Fruit fly (Drosophila melanogaster) whole organism, embryonic: Measurements from ENCODE around the gene bark.

Experiments
- Bgb ChIP-seq: fragments of 200-800 bp; sonication (Bioruptor generic); IDR thresholded peaks from 2 replicates; pipeline ENCODE4 v1.3.6; 2022; ENCODE audit warnings: missing biosample characterization, missing genetic modification characterization; ENCODE audit not compliant: partially characterized antibody
- CG10274 ChIP-seq: fragments of 200-800 bp; sonication (Bioruptor generic); optimal IDR thresholded peaks from 3 replicates; lab custom pipeline; 2017; ENCODE audit warnings: missing biosample characterization, mild to moderate bottlenecking, missing genetic modification characterization
- CG10462 ChIP-seq: fragments of 200-800 bp; sonication (Bioruptor generic); optimal IDR thresholded peaks from 2 replicates; lab custom pipeline; 2016; ENCODE audit warnings: missing biosample characterization, missing genetic modification characterization
- CG11398 ChIP-seq: fragments of 200-800 bp; sonication (Bioruptor generic); optimal IDR thresholded peaks from 2 replicates; lab custom pipeline; 2016; ENCODE audit warnings: missing biosample characterization, missing genetic modification characterization
- CG11456 ChIP-seq: fragments of 200-800 bp; sonication (Bioruptor generic); IDR thresholded peaks from 3 replicates; pipeline ENCODE4 v1.3.6; 2022; ENCODE audit warnings: missing biosample characterization, missing genetic modification characterization
- CG1233 ChIP-seq: fragments of 200-800 bp; sonication (Bioruptor generic); optimal IDR thresholded peaks from 4 replicates; lab custom pipeline; 2018; ENCODE audit warnings: missing biosample characterization, mild to moderate bottlenecking, missing genetic modification characterization
- CG15073 ChIP-seq: fragments of 200-800 bp; sonication (Bioruptor generic); optimal IDR thresholded peaks from 2 replicates; lab custom pipeline; 2016; ENCODE audit warnings: missing biosample characterization, missing genetic modification characterization
- CG15696 ChIP-seq: fragments of 200-800 bp; sonication (Bioruptor generic); optimal IDR thresholded peaks from 2 replicates; lab custom pipeline; 2019; ENCODE audit warnings: missing biosample characterization, mild to moderate bottlenecking, missing genetic modification characterization, moderate library complexity
- CG16813 ChIP-seq: fragments of 200-800 bp; sonication (Bioruptor generic); IDR thresholded peaks from 3 replicates; pipeline ENCODE4 v1.3.6; 2022; ENCODE audit warnings: missing biosample characterization, missing genetic modification characterization; ENCODE audit not compliant: partially characterized antibody
- CG17568 ChIP-seq: fragments of 200-800 bp; sonication (Bioruptor generic); optimal IDR thresholded peaks from 2 replicates; lab custom pipeline; 2018; ENCODE audit warnings: missing biosample characterization, mild to moderate bottlenecking, missing genetic modification characterization, moderate library complexity
- CG17912 ChIP-seq: fragments of 200-800 bp; sonication (Bioruptor generic); optimal IDR thresholded peaks from 2 replicates; lab custom pipeline; 2018; ENCODE audit warnings: missing biosample characterization, mild to moderate bottlenecking, missing genetic modification characterization
- CG18619 ChIP-seq: fragments of 200-800 bp; sonication (Bioruptor generic); optimal IDR thresholded peaks from 3 replicates; lab custom pipeline; 2017; ENCODE audit warnings: missing biosample characterization, mild to moderate bottlenecking, missing genetic modification characterization
- CG3065 ChIP-seq: fragments of 200-800 bp; sonication (Bioruptor generic); optimal IDR thresholded peaks from 2 replicates; lab custom pipeline; 2016; ENCODE audit warnings: missing biosample characterization, missing genetic modification characterization
- CG4360 ChIP-seq: fragments of 200-800 bp; sonication (Bioruptor generic); IDR thresholded peaks from 2 replicates; pipeline ENCODE4 v1.3.6; 2022; ENCODE audit warnings: missing biosample characterization, missing genetic modification characterization
- CG4617 ChIP-seq: fragments of 200-800 bp; sonication (Bioruptor generic); optimal IDR thresholded peaks from 3 replicates; lab custom pipeline; 2016; ENCODE audit warnings: missing biosample characterization, missing genetic modification characterization, borderline replicate concordance
- CG6765 ChIP-seq: fragments of 200-800 bp; sonication (Bioruptor generic); optimal IDR thresholded peaks from 3 replicates; lab custom pipeline; 2017; ENCODE audit warnings: missing biosample characterization, mild to moderate bottlenecking, missing genetic modification characterization
- CG7839 ChIP-seq: fragments of 200-800 bp; sonication (Bioruptor generic); optimal IDR thresholded peaks from 3 replicates; lab custom pipeline; 2018; ENCODE audit warnings: missing biosample characterization, mild to moderate bottlenecking, missing genetic modification characterization, moderate library complexity
- CG8765 ChIP-seq: fragments of 200-800 bp; sonication (Bioruptor generic); IDR thresholded peaks from 2 replicates; pipeline ENCODE4 v1.3.6; 2022; ENCODE audit warnings: missing biosample characterization, missing genetic modification characterization
- CG8924 ChIP-seq: fragments of 200-800 bp; optimal IDR thresholded peaks from 3 replicates; lab custom pipeline; 2019; ENCODE audit warnings: missing biosample characterization, mild to moderate bottlenecking, missing genetic modification characterization, moderate library complexity
- CG9817 ChIP-seq: fragments of 200-800 bp; sonication (Bioruptor generic); optimal IDR thresholded peaks from 2 replicates; lab custom pipeline; 2018; ENCODE audit warnings: missing biosample characterization, mild to moderate bottlenecking, missing genetic modification characterization, moderate library complexity
- D19B ChIP-seq: fragments of 200-800 bp; sonication (Bioruptor generic); optimal IDR thresholded peaks from 2 replicates; lab custom pipeline; 2017; ENCODE audit warnings: missing biosample characterization, mild to moderate bottlenecking, missing genetic modification characterization
- Dip3 ChIP-seq: fragments of 200-800 bp; sonication (Bioruptor generic); optimal IDR thresholded peaks from 3 replicates; lab custom pipeline; 2016; ENCODE audit warnings: missing biosample characterization, missing genetic modification characterization
- Dll ChIP-seq: fragments of 200-800 bp; sonication (Bioruptor generic); IDR thresholded peaks from 4 replicates; pipeline ENCODE4 v1.3.6; 2022; ENCODE audit warnings: missing biosample characterization, missing genetic modification characterization; ENCODE audit not compliant: partially characterized antibody
- Doc3 ChIP-seq: fragments of 200-800 bp; sonication (Bioruptor generic); IDR thresholded peaks from 3 replicates; pipeline ENCODE4 v1.3.6; 2022; ENCODE audit warnings: missing biosample characterization, missing genetic modification characterization; ENCODE audit not compliant: partially characterized antibody
- Fer2 ChIP-seq: fragments of 200-800 bp; sonication (Bioruptor generic); optimal IDR thresholded peaks from 2 replicates; lab custom pipeline; 2018; ENCODE audit warnings: missing biosample characterization, mild to moderate bottlenecking, missing genetic modification characterization, moderate library complexity
- Hey ChIP-seq: fragments of 200-800 bp; sonication (Bioruptor generic); optimal IDR thresholded peaks from 3 replicates; lab custom pipeline; 2018; ENCODE audit warnings: missing biosample characterization, mild to moderate bottlenecking, missing genetic modification characterization
- MESR4 ChIP-seq: fragments of 200-800 bp; sonication (Bioruptor generic); optimal IDR thresholded peaks from 2 replicates; lab custom pipeline; 2018; ENCODE audit warnings: missing biosample characterization, mild to moderate bottlenecking, missing genetic modification characterization, moderate library complexity
- Nf-YB ChIP-seq: fragments of 200-800 bp; sonication (Bioruptor generic); optimal IDR thresholded peaks from 3 replicates; lab custom pipeline; 2019; ENCODE audit warnings: missing biosample characterization, mild to moderate bottlenecking, missing genetic modification characterization, moderate library complexity
- NfI ChIP-seq: fragments of 200-800 bp; sonication (Bioruptor generic); optimal IDR thresholded peaks from 3 replicates; lab custom pipeline; 2018; ENCODE audit warnings: missing biosample characterization, mild to moderate bottlenecking, missing genetic modification characterization, moderate library complexity
- Poxn ChIP-seq: fragments of 200-800 bp; sonication (Bioruptor generic); IDR thresholded peaks from 2 replicates; pipeline ENCODE4 v1.3.6; 2022; ENCODE audit warnings: missing biosample characterization, missing genetic modification characterization
- Ptx1 ChIP-seq: fragments of 200-800 bp; sonication (Bioruptor generic); IDR thresholded peaks from 2 replicates; pipeline ENCODE4 v1.3.6; 2022; ENCODE audit warnings: missing biosample characterization, missing genetic modification characterization
- Spps ChIP-seq: fragments of 200-800 bp; sonication (Bioruptor generic); optimal IDR thresholded peaks from 2 replicates; lab custom pipeline; 2018; ENCODE audit warnings: missing biosample characterization, mild to moderate bottlenecking, missing genetic modification characterization
- Xbp1 ChIP-seq: fragments of 200-800 bp; sonication (Bioruptor generic); optimal IDR thresholded peaks from 3 replicates; lab custom pipeline; 2016; ENCODE audit warnings: missing biosample characterization, mild to moderate bottlenecking, missing genetic modification characterization
- ase ChIP-seq: fragments of 200-800 bp; sonication (Bioruptor generic); IDR thresholded peaks from 3 replicates; pipeline ENCODE4 v1.3.6; 2022; ENCODE audit warnings: missing biosample characterization, missing genetic modification characterization
- bsh ChIP-seq, 2 experiments: fragments of 200-800 bp; sonication (Bioruptor generic); optimal IDR thresholded peaks; 2 replicates each; lab custom pipeline; 2017 to 2018; ENCODE audit warnings: mild to moderate bottlenecking in 2 of 2, missing biosample characterization in 2 of 2, missing genetic modification characterization in 2 of 2, moderate library complexity in 1 of 2
- fru ChIP-seq: fragments of >200 bp; optimal IDR thresholded peaks from 2 replicates; lab custom pipeline; 2017
- gfzf ChIP-seq: fragments of 200-800 bp; sonication (Bioruptor generic); optimal IDR thresholded peaks from 2 replicates; lab custom pipeline; 2016; ENCODE audit warnings: missing biosample characterization, mild to moderate bottlenecking, missing genetic modification characterization, moderate library complexity
- jumu ChIP-seq: fragments of 200-800 bp; sonication (Bioruptor generic); optimal IDR thresholded peaks from 3 replicates; lab custom pipeline; 2016; ENCODE audit warnings: missing biosample characterization, missing genetic modification characterization
- knrl ChIP-seq: fragments of 200-800 bp; sonication (Bioruptor generic); IDR thresholded peaks from 3 replicates; pipeline ENCODE4 v1.3.6; 2022; ENCODE audit warnings: missing biosample characterization, missing genetic modification characterization; ENCODE audit not compliant: partially characterized antibody
- nerfin-1 ChIP-seq: fragments of 200-800 bp; sonication (Bioruptor generic); optimal IDR thresholded peaks from 3 replicates; lab custom pipeline; 2019; ENCODE audit warnings: missing biosample characterization, mild to moderate bottlenecking, missing genetic modification characterization, moderate library complexity
- nmo ChIP-seq: fragments of 200-800 bp; sonication (Bioruptor generic); optimal IDR thresholded peaks from 2 replicates; lab custom pipeline; 2018; ENCODE audit warnings: missing biosample characterization, mild to moderate bottlenecking, missing genetic modification characterization, moderate library complexity
- p53 ChIP-seq: fragments of 200-800 bp; sonication (Bioruptor generic); optimal IDR thresholded peaks from 2 replicates; lab custom pipeline; 2016; ENCODE audit warnings: missing biosample characterization, missing genetic modification characterization
- shn ChIP-seq: fragments of 200-800 bp; sonication (Bioruptor generic); optimal IDR thresholded peaks from 3 replicates; lab custom pipeline; 2016; ENCODE audit warnings: missing biosample characterization, missing genetic modification characterization
- tup ChIP-seq: fragments of 200-800 bp; sonication (Bioruptor generic); optimal IDR thresholded peaks from 2 replicates; lab custom pipeline; 2016; ENCODE audit warnings: missing biosample characterization, mild to moderate bottlenecking, missing genetic modification characterization, moderate library complexity
- tx ChIP-seq: fragments of 200-800 bp; sonication (Bioruptor generic); optimal IDR thresholded peaks from 2 replicates; lab custom pipeline; 2016; ENCODE audit warnings: missing biosample characterization, missing genetic modification characterization
- usp ChIP-seq: fragments of >200 bp; optimal IDR thresholded peaks from 2 replicates; lab custom pipeline; 2017; ENCODE audit warnings: missing biosample characterization, missing genetic modification characterization
- vnd ChIP-seq: fragments of 200-800 bp; sonication (Bioruptor generic); IDR thresholded peaks from 3 replicates; pipeline ENCODE4 v1.3.6; 2022; ENCODE audit warnings: missing biosample characterization, missing genetic modification characterization; ENCODE audit not compliant: partially characterized antibody
- wdn ChIP-seq: fragments of 200-800 bp; sonication (Bioruptor generic); IDR thresholded peaks from 2 replicates; pipeline ENCODE4 v1.3.6; 2022; ENCODE audit warnings: missing biosample characterization, missing genetic modification characterization
- yki ChIP-seq: fragments of >200 bp; optimal IDR thresholded peaks from 3 replicates; lab custom pipeline; 2018

bark gene

dm6 chr2L:3789290-3790067 lies 2.5 kb downstream of the bark start (continued):
- TF ChIP-seq CG6765 (GFP tag; lab: Kevin White, UChicago): no peak
- no peak for TF ChIP-seq usp (GFP tag; lab: Kevin White, UChicago)
- TF ChIP-seq CG8765: 0 out of 2 replicates have a peak, but pooled peaks have one; percentile 10
- TF ChIP-seq CG7839 (tag; lab: Kevin White, UChicago): peak; percentile 87
- peak; percentile 92 for TF ChIP-seq nmo (GFP tag; lab: Kevin White, UChicago)
- peak; percentile 79 for TF ChIP-seq Spps
- no peak for TF ChIP-seq CG11398 (GFP tag; lab: Kevin White, UChicago)
- TF ChIP-seq Xbp1 (GFP tag; lab: Kevin White, UChicago): peak; percentile 79
- TF ChIP-seq CG3065: peak; percentile 51
- TF ChIP-seq CG10462 (GFP tag; lab: Kevin White, UChicago): peak; percentile 25
- TF ChIP-seq CG18619: peak; percentile 21
- TF ChIP-seq bsh (GFP tag; optimal IDR thresholded peaks at IDR 0.05; lab: Kevin White, UChicago): peak in 1 of 2 experiments; percentile 94
- no peak; the same call in 1 of the 2 replicates for TF ChIP-seq Bgb (GFP tag; lab: Robert Waterston, UW)
- TF ChIP-seq knrl: no peak; the same call in 2 of the 3 replicates
- no peak for TF ChIP-seq p53 (GFP tag; lab: Kevin White, UChicago)
- peak; percentile 74 for TF ChIP-seq CG1233
- no peak for TF ChIP-seq tx (GFP tag; lab: Kevin White, UChicago)
- no peak for TF ChIP-seq jumu (GFP tag; lab: Kevin White, UChicago)
- TF ChIP-seq fru: no peak
- TF ChIP-seq CG4360 (GFP tag; lab: Robert Waterston, UW): peak; percentile 62
- peak; percentile 46 for TF ChIP-seq CG15073 (GFP tag; lab: Kevin White, UChicago)
- peak; percentile 80 for TF ChIP-seq nerfin-1 (tag; lab: Kevin White, UChicago)
- TF ChIP-seq CG15696 (tag; lab: Kevin White, UChicago): peak; percentile 27
- peak; percentile 81 for TF ChIP-seq Ptx1 (GFP tag; lab: Robert Waterston, UW)
- no peak for TF ChIP-seq Dll (GFP tag; lab: Robert Waterston, UW)
- no peak for TF ChIP-seq D19B (GFP tag; lab: Kevin White, UChicago)
- no peak for TF ChIP-seq CG16813
- TF ChIP-seq wdn (GFP tag; lab: Robert Waterston, UW): no peak
- TF ChIP-seq CG11456: 0 out of 3 replicates have a peak, but pooled peaks have one; percentile 67
- peak; percentile 39 for TF ChIP-seq CG9817 (tag; lab: Kevin White, UChicago)
- no peak for TF ChIP-seq CG17568 (GFP tag; lab: Kevin White, UChicago)
- TF ChIP-seq NfI (GFP tag; lab: Kevin White, UChicago): peak; percentile 55
- TF ChIP-seq vnd (GFP tag; lab: Robert Waterston, UW): no peak
- no peak for TF ChIP-seq Hey (tag; lab: Kevin White, UChicago)
- peak; percentile 91 for TF ChIP-seq CG8924
- no peak for TF ChIP-seq gfzf (GFP tag; lab: Kevin White, UChicago)
- TF ChIP-seq CG4617 (GFP tag; lab: Kevin White, UChicago): peak; percentile 1
- no peak for TF ChIP-seq CG10274 (GFP tag; lab: Kevin White, UChicago)
- no peak for TF ChIP-seq tup (GFP tag; lab: Kevin White, UChicago)
- TF ChIP-seq MESR4 (GFP tag; lab: Kevin White, UChicago): no peak
- TF ChIP-seq CG17912 (GFP tag; lab: Kevin White, UChicago): no peak
- no peak for TF ChIP-seq Dip3
- no peak for TF ChIP-seq yki
- TF ChIP-seq Doc3 (GFP tag; lab: Robert Waterston, UW): no peak
- TF ChIP-seq Nf-YB (GFP tag; lab: Kevin White, UChicago): peak; percentile 59
- TF ChIP-seq ase (GFP tag; lab: Robert Waterston, UW): peak; percentile 81; the same call in 2 of the 3 replicates
- TF ChIP-seq Poxn (GFP tag; lab: Robert Waterston, UW): no peak
- no peak for TF ChIP-seq shn
- no peak for TF ChIP-seq Fer2 (tag; lab: Kevin White, UChicago)
